Worm (Caenorhabditis elegans) whole organism, L4 larva: ENCODE data around the gene B0001.8.

Source experiments
- Y75B8A.6 ChIP-seq: fragments of 200-800 bp; sonication (Bioruptor generic); IDR thresholded peaks from 2 replicates; pipeline ENCODE4 v1.3.6; 2022; ENCODE audit warnings: missing genetic modification reagents, missing genetic modification characterization, missing compliant biosample characterization
- dpl-1 ChIP-seq: fragments of 150-350 bp; optimal IDR thresholded peaks from 2 replicates; lab custom pipeline; 2014; ENCODE audit warnings: missing biosample characterization, missing genetic modification reagents, missing genetic modification characterization
- egl-27 ChIP-seq: sonication (generic microtip); optimal IDR thresholded peaks from 3 replicates; lab custom pipeline; 2017; ENCODE audit warnings: missing biosample characterization, missing genetic modification reagents, missing genetic modification characterization
- fkh-10 ChIP-seq: fragments of 150-350 bp; optimal IDR thresholded peaks from 2 replicates; lab custom pipeline; 2014; ENCODE audit warnings: missing biosample characterization, missing genetic modification reagents, missing genetic modification characterization
- hif-1 ChIP-seq, 2 experiments: sonication (generic microtip); optimal IDR thresholded peaks; 2 replicates each; lab custom pipeline; 2016 to 2017; ENCODE audit warnings: missing compliant biosample characterization in 2 of 2, missing genetic modification characterization in 2 of 2, missing genetic modification reagents in 2 of 2, missing genotype in 2 of 2, mild to moderate bottlenecking in 1 of 2
- mxl-3 ChIP-seq: fragments of 200-800 bp; sonication (Bioruptor generic); optimal IDR thresholded peaks from 2 replicates; lab custom pipeline; 2018; ENCODE audit warnings: mild to moderate bottlenecking, missing genetic modification characterization, missing compliant biosample characterization
- nhr-48 ChIP-seq: sonication (generic microtip); optimal IDR thresholded peaks from 2 replicates; lab custom pipeline; 2016; ENCODE audit warnings: mild to moderate bottlenecking, missing genetic modification characterization, missing compliant biosample characterization
- nhr-76 ChIP-seq: fragments of 150-350 bp; optimal IDR thresholded peaks from 2 replicates; lab custom pipeline; 2014; ENCODE audit warnings: missing biosample characterization, missing genetic modification characterization
- unc-62 ChIP-seq, 3 experiments: fragments of 150-350 bp in 1 of 3; sonication (generic microtip); optimal IDR thresholded peaks in 2 of 3; peaks in 1 of 3; 1 replicate in 1 of 3; 2 replicates in 2 of 3; lab custom pipeline; 2014 to 2017; ENCODE audit warnings: missing biosample characterization in 3 of 3, missing genetic modification characterization in 3 of 3, missing genetic modification reagents in 3 of 3, missing genotype in 1 of 3

ce11 chrIV:12111477-12111876, 29.4 kb downstream of the B0001.8 start, which contains the start of gene dlc-2:
- TF ChIP-seq egl-27 (tag; lab: Kevin White, UChicago) (no peak), nhr-48 (tag; lab: Kevin White, UChicago) (no peak), nhr-76 (tag; lab: Kevin White, UChicago) (no peak), hif-1 (tag; optimal IDR thresholded peaks at IDR 0.05; lab: Kevin White, UChicago) (no peak), dpl-1 (GFP tag; lab: Kevin White, UChicago) (no peak), fkh-10 (GFP tag; lab: Kevin White, UChicago) (no peak), Y75B8A.6 (GFP tag; lab: Robert Waterston, UW) (no peak), mxl-3 (GFP tag; lab: Kevin White, UChicago) (no peak), unc-62 (GFP tag; optimal IDR thresholded peaks at IDR 0.05 in 1 of 2; lab: Kevin White, UChicago) (no peak), unc-62 (tag; optimal IDR thresholded peaks at IDR 0.05; lab: Kevin White, UChicago) (no peak)
